Worm (Caenorhabditis elegans): ENCODE results near the gene cpn-2.

The cpn-2 gene

DNA sequence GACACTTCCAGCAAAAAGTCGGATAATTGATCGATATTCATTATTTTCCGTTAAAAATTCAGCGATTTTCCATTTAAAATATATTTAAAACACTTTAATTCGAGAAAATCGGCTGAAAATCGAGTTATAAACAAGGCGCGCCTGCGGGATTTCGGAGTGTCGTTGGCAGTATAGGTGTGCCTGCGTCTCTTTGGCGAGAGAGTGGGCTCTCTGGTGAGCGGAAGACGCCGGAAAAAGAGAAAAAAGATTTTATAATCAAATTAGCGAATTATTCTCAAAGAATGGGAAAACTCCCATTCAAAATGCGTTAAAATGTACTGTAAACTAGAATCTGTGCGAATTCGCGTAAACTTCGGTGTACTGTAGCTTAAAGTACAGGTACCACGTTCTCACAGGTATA, 10.2 kb downstream of the cpn-2 start, which contains the start of gene D1069.3 (continued):
- TF ChIP-seq mab-9 (GFP tag; IDR thresholded peaks at IDR 0.05) (no peak), efl-1 (optimal IDR thresholded peaks at IDR 0.05) (peak; percentile 62 to 65), efl-1 (GFP tag; optimal IDR thresholded peaks at IDR 0.05 in 1 of 2) (peak; percentile 53 to 90), mdl-1 (tag; optimal IDR thresholded peaks at IDR 0.05) (no peak), lin-13 (GFP tag; optimal IDR thresholded peaks at IDR 0.05) (no peak), snpc-4 (tag; optimal IDR thresholded peaks at IDR 0.05) (no peak), aha-1 (tag; optimal IDR thresholded peaks at IDR 0.05) (no peak), blmp-1 (tag; optimal IDR thresholded peaks at IDR 0.05) (peak; percentile 4), mep-1 (tag; optimal IDR thresholded peaks at IDR 0.05) (peak; percentile 50), unc-62 (GFP tag; optimal IDR thresholded peaks at IDR 0.05) (no peak), pax-3 (tag; optimal IDR thresholded peaks at IDR 0.05) (no peak), isw-1 (GFP tag; IDR thresholded peaks at IDR 0.05) (peak; percentile 47; the same call in 1 of the 2 replicates), nhr-47 (tag; optimal IDR thresholded peaks at IDR 0.05) (peak; percentile 74), C04F5.9 (tag; optimal IDR thresholded peaks at IDR 0.05) (peak; percentile 9), C34B4.2 (tag; optimal IDR thresholded peaks at IDR 0.05) (no peak), pag-3 (tag; optimal IDR thresholded peaks at IDR 0.05; ENCODE audit: borderline replicate concordance, insufficient read depth) (no peak), sup-37 (GFP tag; optimal IDR thresholded peaks at IDR 0.05) (no peak), ceh-8 (GFP tag; optimal IDR thresholded peaks at IDR 0.05) (peak; percentile 90), efl-3 (GFP tag; optimal IDR thresholded peaks at IDR 0.05) (no peak), elt-3 (tag; optimal IDR thresholded peaks at IDR 0.05) (no peak), grh-1 (GFP tag; IDR thresholded peaks at IDR 0.05) (no peak), swsn-7 (tag; optimal IDR thresholded peaks at IDR 0.05) (peak; percentile 66), aly-2 (tag; optimal IDR thresholded peaks at IDR 0.05) (no peak), nhr-28 (tag; optimal IDR thresholded peaks at IDR 0.05) (no peak), dsc-1 (tag; optimal IDR thresholded peaks at IDR 0.05) (peak; percentile 21), lin-39 (tag; optimal IDR thresholded peaks at IDR 0.05) (no peak), zag-1 (tag; optimal IDR thresholded peaks at IDR 0.05) (no peak)

DNA sequence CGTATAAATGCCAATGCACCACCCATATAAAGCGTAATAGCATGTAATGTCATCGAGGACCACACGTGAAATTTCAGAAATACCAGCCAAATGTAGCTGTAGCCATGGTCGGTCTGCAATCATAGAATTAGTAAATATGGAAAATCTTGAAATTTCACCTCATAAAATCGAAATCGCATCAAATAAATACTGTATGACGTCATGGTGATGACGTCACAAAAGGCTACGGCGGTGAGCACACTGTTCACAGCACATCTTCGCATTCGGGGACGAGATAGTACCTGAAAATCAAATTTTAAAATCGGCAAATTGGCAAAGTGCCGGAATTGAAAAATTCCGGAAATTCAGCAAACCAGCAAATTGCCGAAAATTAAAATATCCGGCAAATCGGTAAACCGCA, 12.2 kb downstream of the cpn-2 start:
- TF ChIP-seq swsn-7 (tag; optimal IDR thresholded peaks at IDR 0.05) (no peak), elt-3 (tag; optimal IDR thresholded peaks at IDR 0.05) (no peak), egl-13 (tag; optimal IDR thresholded peaks at IDR 0.05) (no peak), ceh-82 (tag; optimal IDR thresholded peaks at IDR 0.05) (no peak), nhr-20 (tag; optimal IDR thresholded peaks at IDR 0.05) (no peak), lin-35 (GFP tag; optimal IDR thresholded peaks at IDR 0.05) (no peak), pqm-1 (tag; optimal IDR thresholded peaks at IDR 0.05) (no peak)

DNA sequence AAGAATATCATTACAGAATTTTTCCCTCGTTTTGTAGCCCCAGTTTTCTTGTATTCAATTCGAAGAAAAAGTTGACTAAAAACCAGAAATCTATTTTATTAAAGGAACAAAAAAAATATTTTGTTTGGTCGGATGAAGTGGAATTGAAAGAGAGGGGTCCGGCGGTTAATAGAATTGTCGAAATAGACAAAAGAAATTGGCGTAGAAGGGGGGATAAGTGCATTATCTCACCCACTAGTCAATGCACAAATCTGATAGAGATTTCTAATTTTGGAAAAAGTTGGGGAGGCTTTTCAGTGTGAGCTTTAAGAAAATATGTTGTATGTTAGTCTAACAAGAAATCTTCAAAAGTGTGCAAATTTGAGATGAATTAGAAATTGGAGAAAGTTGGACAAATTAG, 16.9 kb downstream of the cpn-2 start:
- TF ChIP-seq ztf-11 (tag; optimal IDR thresholded peaks at IDR 0.05) (peak in 1 of 2 experiments; percentile 16), tbx-2 (tag; optimal IDR thresholded peaks at IDR 0.05) (peak; percentile 21), nhr-71 (tag; optimal IDR thresholded peaks at IDR 0.05) (peak; percentile 5), fkh-10 (GFP tag; optimal IDR thresholded peaks at IDR 0.05) (no peak), lin-14 (GFP tag; optimal IDR thresholded peaks at IDR 0.05) (peak; percentile 65)

DNA sequence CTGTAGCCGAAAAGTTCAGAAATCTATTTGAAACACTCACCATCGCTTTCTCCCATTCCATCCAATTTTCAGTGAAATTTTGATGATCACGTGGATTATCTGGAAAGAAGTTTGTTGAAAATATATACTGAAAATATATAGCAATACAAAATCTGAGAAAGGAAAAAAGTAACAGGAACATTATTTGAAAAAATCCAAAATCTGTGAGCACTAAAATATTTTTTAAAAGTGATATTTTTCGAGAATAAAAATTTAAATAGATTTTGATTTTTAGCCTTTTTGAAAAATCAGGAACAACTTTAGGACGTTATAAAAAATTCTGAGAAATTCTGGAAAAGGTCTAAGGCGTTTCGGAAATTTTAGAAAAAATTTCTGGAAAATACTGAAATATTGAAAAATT, 19.4 kb downstream of the cpn-2 start, which contains the start of gene dmsr-4:
Gene dmsr-4, minus strand, starts transcription at position 101 of the 400 bp plus-strand sequence.
- TF ChIP-seq nhr-47 (tag; optimal IDR thresholded peaks at IDR 0.05) (no peak), hlh-4 (tag; optimal IDR thresholded peaks at IDR 0.05) (no peak), unc-86 (tag; optimal IDR thresholded peaks at IDR 0.05) (no peak), tbx-2 (tag; optimal IDR thresholded peaks at IDR 0.05) (no peak), xbp-1 (tag; optimal IDR thresholded peaks at IDR 0.05) (no peak), nhr-85 (tag) (no peak), ceh-88 (GFP tag; IDR thresholded peaks at IDR 0.05) (no peak), alr-1 (tag; optimal IDR thresholded peaks at IDR 0.05; ENCODE audit: borderline replicate concordance) (no peak), fos-1 (tag; optimal IDR thresholded peaks at IDR 0.05) (no peak), sptf-1 (tag; optimal IDR thresholded peaks at IDR 0.05) (no peak), irx-1 (tag; optimal IDR thresholded peaks at IDR 0.05) (no peak), C34B4.2 (tag; optimal IDR thresholded peaks at IDR 0.05) (no peak), unc-98 (GFP tag; IDR thresholded peaks at IDR 0.05) (no peak), nhr-90 (tag; optimal IDR thresholded peaks at IDR 0.05; ENCODE audit: poor library complexity) (no peak), Y116A8C.19 (tag; optimal IDR thresholded peaks at IDR 0.05; ENCODE audit: borderline replicate concordance) (no peak), lin-14 (GFP tag; optimal IDR thresholded peaks at IDR 0.05) (no peak)
